Worm (Caenorhabditis elegans) whole organism, mixed stage, embryonic: ENCODE data around the gene K11H3.5.
A peak's percentile ranks its signal among the peaks of the same experiment; 100 is the strongest.

ENCODE experiments used
- M03D4.4 ChIP-seq: sonication (generic microtip); optimal IDR thresholded peaks from 2 replicates; lab custom pipeline; 2017; ENCODE audit warnings: mild to moderate bottlenecking, missing genetic modification characterization, missing compliant biosample characterization
- bed-3 ChIP-seq: fragments of 200-800 bp; sonication (Bioruptor generic); optimal IDR thresholded peaks from 3 replicates; lab custom pipeline; 2018; ENCODE audit warnings: mild to moderate bottlenecking, missing genetic modification characterization, moderate library complexity, missing compliant biosample characterization
- ceh-39 ChIP-seq: fragments of 150-350 bp; optimal IDR thresholded peaks from 2 replicates; lab custom pipeline; 2014; ENCODE audit warnings: missing biosample characterization, missing genetic modification characterization
- ceh-43 ChIP-seq: fragments of 200-800 bp; sonication (Bioruptor generic); optimal IDR thresholded peaks from 2 replicates; lab custom pipeline; 2018; ENCODE audit warnings: mild to moderate bottlenecking, missing genetic modification characterization, moderate library complexity, missing compliant biosample characterization
- ceh-83 ChIP-seq: fragments of 200-800 bp; sonication (Bioruptor generic); optimal IDR thresholded peaks from 2 replicates; lab custom pipeline; 2018; ENCODE audit warnings: mild to moderate bottlenecking, missing genetic modification characterization, missing compliant biosample characterization
- ces-1 ChIP-seq: fragments of 150-350 bp; optimal IDR thresholded peaks from 2 replicates; lab custom pipeline; 2014; ENCODE audit warnings: missing biosample characterization, missing genetic modification reagents, missing genetic modification characterization
- cnd-1 ChIP-seq: fragments of 200-800 bp; sonication (Bioruptor generic); optimal IDR thresholded peaks from 2 replicates; lab custom pipeline; 2018; ENCODE audit warnings: mild to moderate bottlenecking, missing genetic modification characterization, missing compliant biosample characterization
- drap-1 ChIP-seq: fragments of 200-800 bp; sonication (Bioruptor generic); optimal IDR thresholded peaks from 3 replicates; lab custom pipeline; 2018; ENCODE audit warnings: mild to moderate bottlenecking, missing genetic modification characterization, missing compliant biosample characterization
- elt-1 ChIP-seq: sonication (generic microtip); optimal IDR thresholded peaks from 2 replicates; lab custom pipeline; 2017; ENCODE audit warnings: missing genetic modification characterization, mild to moderate bottlenecking, missing compliant biosample characterization, antibody characterized with exemption, moderate library complexity, borderline replicate concordance; ENCODE audit not compliant: insufficient read depth
- flh-1 ChIP-seq: fragments of 200-800 bp; sonication (Bioruptor generic); optimal IDR thresholded peaks from 2 replicates; lab custom pipeline; 2018; ENCODE audit warnings: mild to moderate bottlenecking, missing genetic modification characterization, moderate library complexity, missing compliant biosample characterization
- ham-2 ChIP-seq: fragments of 200-800 bp; sonication (Bioruptor generic); optimal IDR thresholded peaks from 2 replicates; lab custom pipeline; 2018; ENCODE audit warnings: mild to moderate bottlenecking, missing genetic modification characterization, missing compliant biosample characterization
- hlh-1 ChIP-seq: fragments of 150-350 bp; optimal IDR thresholded peaks from 2 replicates; lab custom pipeline; 2014; ENCODE audit warnings: missing biosample characterization, missing genetic modification reagents, missing genetic modification characterization
- lin-13 ChIP-seq: fragments of 150-350 bp; optimal IDR thresholded peaks from 2 replicates; lab custom pipeline; 2014; ENCODE audit warnings: missing biosample characterization, missing genetic modification characterization
- lin-32 ChIP-seq: fragments of 200-800 bp; sonication (Bioruptor generic); optimal IDR thresholded peaks from 2 replicates; lab custom pipeline; 2018; ENCODE audit warnings: mild to moderate bottlenecking, missing genetic modification characterization, missing compliant biosample characterization
- lsy-2 ChIP-seq: fragments of 150-350 bp; optimal IDR thresholded peaks from 2 replicates; lab custom pipeline; 2014; ENCODE audit warnings: missing biosample characterization, missing genetic modification characterization
- mab-5 ChIP-seq: fragments of 150-350 bp; optimal IDR thresholded peaks from 2 replicates; lab custom pipeline; 2014; ENCODE audit warnings: missing biosample characterization, missing genetic modification characterization
- mep-1 ChIP-seq: fragments of 150-350 bp; optimal IDR thresholded peaks from 2 replicates; lab custom pipeline; 2017; ENCODE audit warnings: missing biosample characterization, missing genetic modification reagents, missing genetic modification characterization, inconsistent platforms
- mls-2 ChIP-seq: sonication (generic microtip); optimal IDR thresholded peaks from 2 replicates; lab custom pipeline; 2016; ENCODE audit warnings: mild to moderate bottlenecking, missing genetic modification characterization, moderate library complexity, missing compliant biosample characterization
- nhr-12 ChIP-seq: fragments of 150-350 bp; optimal IDR thresholded peaks from 2 replicates; lab custom pipeline; 2014; ENCODE audit warnings: missing biosample characterization, missing genetic modification characterization
- nhr-28 ChIP-seq: fragments of 150-350 bp; optimal IDR thresholded peaks from 2 replicates; lab custom pipeline; 2014; ENCODE audit warnings: missing biosample characterization, missing genetic modification characterization
- nhr-76 ChIP-seq: sonication (generic microtip); optimal IDR thresholded peaks from 2 replicates; lab custom pipeline; 2017; ENCODE audit warnings: missing biosample characterization, missing genetic modification characterization
- pha-4 ChIP-seq: fragments of 150-350 bp; optimal IDR thresholded peaks from 2 replicates; lab custom pipeline; 2018; ENCODE audit warnings: missing biosample characterization, missing genetic modification reagents, missing genetic modification characterization
- sem-2 ChIP-seq: fragments of 200-800 bp; sonication (Bioruptor generic); optimal IDR thresholded peaks from 2 replicates; lab custom pipeline; 2018; ENCODE audit warnings: mild to moderate bottlenecking, missing genetic modification characterization, missing compliant biosample characterization
- sptf-1 ChIP-seq: sonication (generic microtip); optimal IDR thresholded peaks from 2 replicates; lab custom pipeline; 2017; ENCODE audit warnings: mild to moderate bottlenecking, missing genetic modification characterization, moderate library complexity, missing compliant biosample characterization
- tbx-8 ChIP-seq: fragments of 200-800 bp; sonication (Bioruptor generic); optimal IDR thresholded peaks from 2 replicates; lab custom pipeline; 2018; ENCODE audit warnings: mild to moderate bottlenecking, missing genetic modification characterization, moderate library complexity, missing compliant biosample characterization
- unc-120 ChIP-seq: sonication (generic microtip); optimal IDR thresholded peaks from 2 replicates; lab custom pipeline; 2017; ENCODE audit warnings: missing genetic modification characterization, missing compliant biosample characterization; ENCODE audit not compliant: poor library complexity, severe bottlenecking
- unc-39 ChIP-seq: fragments of 150-350 bp; optimal IDR thresholded peaks from 2 replicates; lab custom pipeline; 2014; ENCODE audit warnings: missing biosample characterization, missing genetic modification characterization
- unc-62 ChIP-seq: fragments of 150-350 bp; optimal IDR thresholded peaks from 2 replicates; lab custom pipeline; 2014; ENCODE audit warnings: missing biosample characterization, missing genetic modification reagents, missing genetic modification characterization
- zip-8 ChIP-seq: fragments of 150-350 bp; optimal IDR thresholded peaks from 2 replicates; lab custom pipeline; 2014; ENCODE audit warnings: missing biosample characterization, missing genetic modification characterization
- ztf-11 ChIP-seq: fragments of 150-350 bp; optimal IDR thresholded peaks from 2 replicates; lab custom pipeline; 2014; ENCODE audit warnings: missing biosample characterization, missing genetic modification characterization

K11H3.5 gene

DNA sequence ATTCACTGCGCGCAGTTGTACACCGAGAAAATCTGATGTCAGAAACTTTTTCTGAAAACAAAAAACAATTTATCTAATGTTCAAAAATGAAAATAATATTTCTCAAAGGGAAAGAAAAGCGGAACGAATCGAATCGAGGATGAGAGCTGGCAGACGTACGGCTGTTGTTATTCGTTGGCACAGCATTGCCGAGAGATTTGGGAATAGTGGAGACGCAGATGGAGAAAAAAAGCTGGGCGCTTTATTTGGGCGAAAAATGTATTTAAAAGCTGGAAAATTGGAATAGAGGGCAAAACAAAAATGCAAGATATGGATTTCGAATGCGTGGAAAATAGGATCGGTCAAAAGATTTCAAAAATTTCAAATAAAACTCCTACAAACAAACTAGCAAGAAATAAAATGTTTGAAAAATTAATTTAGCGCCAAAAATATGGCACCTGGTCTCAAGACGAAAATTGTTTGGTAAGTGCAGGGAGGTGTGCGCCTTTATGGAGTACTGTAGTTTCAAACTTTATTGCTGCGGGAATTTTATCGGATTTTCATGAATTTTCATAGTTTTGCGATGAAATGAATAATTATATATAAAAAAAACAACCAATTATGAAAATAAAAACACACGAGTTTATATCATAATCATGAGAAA, 15.7 kb downstream of the K11H3.5 start, which contains the start of gene gpdh-2:
Gene gpdh-2 (minus strand): TSS at position 51 of the 643 bp plus-strand sequence.
- peak; percentile 53 for TF ChIP-seq unc-120
- TF ChIP-seq hlh-1 (tag; lab: Kevin White, UChicago), result peak; percentile 48
- TF ChIP-seq flh-1, result no peak

DNA sequence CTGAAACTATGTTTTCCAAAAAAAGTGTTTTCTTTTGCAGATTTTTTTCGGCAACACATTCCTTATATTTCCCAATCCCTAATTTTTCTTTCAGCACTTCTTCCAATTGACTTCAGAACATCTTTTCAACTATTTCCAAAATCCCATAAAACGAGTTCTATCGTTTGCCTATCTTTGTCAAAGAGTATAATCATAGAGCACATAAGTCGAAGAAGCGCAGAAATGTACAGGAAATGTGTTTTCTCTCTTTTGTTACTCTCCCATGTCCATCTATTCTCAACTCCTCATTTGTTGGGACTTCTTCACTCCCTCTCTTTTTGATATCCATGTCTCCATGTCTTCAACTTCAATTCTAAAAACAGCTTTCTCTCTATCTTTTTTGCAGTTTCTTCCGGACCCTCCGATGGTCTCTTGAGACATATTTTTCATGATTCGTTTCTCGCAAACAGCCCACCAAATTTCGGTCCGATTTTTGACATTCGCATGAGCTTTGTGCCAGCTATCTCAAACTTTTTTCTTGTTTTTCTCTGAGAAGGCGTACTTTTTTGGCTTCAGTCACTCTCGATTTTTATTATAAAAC, 16.7 kb downstream of the K11H3.5 start, which contains the start of gene twk-48:
Gene twk-48 (plus strand): TSS at position 530 of the 580 bp plus-strand sequence.
- TF ChIP-seq bed-3 (GFP tag; lab: Kevin White, UChicago) (no peak), ces-1 (peak; percentile 62), lsy-2 (tag; lab: Kevin White, UChicago) (no peak)

DNA sequence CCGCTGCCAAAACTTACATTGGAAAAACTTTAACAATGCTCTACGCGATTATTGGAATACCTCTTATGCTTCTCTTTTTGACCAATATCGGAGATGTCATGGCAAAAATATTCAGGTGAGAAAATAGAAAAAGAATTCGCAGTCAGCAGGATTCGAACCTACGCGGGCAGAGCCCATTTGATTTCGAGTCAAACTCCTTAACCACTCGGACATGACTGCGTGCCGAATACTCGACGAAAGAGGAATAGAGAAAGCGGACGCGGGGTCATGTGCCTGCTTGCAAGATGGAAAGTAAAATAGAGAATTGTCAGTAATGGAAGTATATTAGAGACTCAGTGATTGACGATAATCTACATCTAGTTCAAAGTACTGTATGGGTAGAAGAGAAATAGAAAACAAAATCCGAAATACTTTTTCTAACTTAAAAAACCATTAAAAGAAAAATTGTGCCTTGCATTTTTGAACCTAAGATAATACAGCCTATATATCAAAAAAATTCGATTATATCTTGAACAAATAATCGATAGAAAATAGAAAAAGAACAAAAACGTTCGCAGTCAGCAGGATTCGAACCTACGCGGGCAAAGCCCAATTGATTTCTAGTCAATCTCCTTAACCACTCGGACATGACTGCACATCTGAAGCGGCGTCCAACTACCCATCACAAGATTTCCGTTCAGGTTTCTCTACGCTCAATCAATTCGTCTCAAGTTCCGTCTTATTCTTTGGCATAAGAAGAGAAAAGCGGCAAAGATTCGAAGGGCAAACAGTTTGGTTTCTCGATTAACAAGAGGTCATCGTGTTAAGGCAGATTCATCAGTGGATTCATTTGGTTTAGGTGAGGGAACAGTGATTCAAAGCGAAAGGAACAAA, 18.1 kb downstream of the K11H3.5 start:
- TF ChIP-seq cnd-1 (tag; lab: Kevin White, UChicago) (peak; percentile 89), mls-2 (tag; lab: Kevin White, UChicago) (peak; percentile 94), ces-1 (peak; percentile 45), unc-62 (GFP tag; lab: Kevin White, UChicago) (peak; percentile 32), elt-1 (tag; lab: Kevin White, UChicago) (no peak), drap-1 (GFP tag; lab: Kevin White, UChicago) (peak; percentile 93), lin-13 (peak; percentile 23), ham-2 (GFP tag; lab: Kevin White, UChicago) (peak; percentile 56), flh-1 (peak; percentile 65), unc-39 (tag; lab: Kevin White, UChicago) (no peak), lin-32 (peak; percentile 89), pha-4 (tag; lab: Kevin White, UChicago) (peak; percentile 36), unc-120 (peak; percentile 82), tbx-8 (GFP tag; lab: Kevin White, UChicago) (peak; percentile 63), mep-1 (tag; lab: Kevin White, UChicago) (peak; percentile 53), M03D4.4 (tag; lab: Kevin White, UChicago) (peak; percentile 83), hlh-1 (tag; lab: Kevin White, UChicago) (peak; percentile 26), sem-2 (GFP tag; lab: Kevin White, UChicago) (peak; percentile 71), nhr-28 (tag; lab: Kevin White, UChicago) (peak; percentile 28), bed-3 (GFP tag; lab: Kevin White, UChicago) (peak; percentile 80), mab-5 (no peak), nhr-76 (tag; lab: Kevin White, UChicago) (no peak), ceh-39 (tag; lab: Kevin White, UChicago) (no peak), zip-8 (tag; lab: Kevin White, UChicago) (no peak), ceh-43 (GFP tag; lab: Kevin White, UChicago) (peak; percentile 85), sptf-1 (tag; lab: Kevin White, UChicago) (peak; percentile 90), ceh-83 (GFP tag; lab: Kevin White, UChicago) (peak; percentile 84)

DNA sequence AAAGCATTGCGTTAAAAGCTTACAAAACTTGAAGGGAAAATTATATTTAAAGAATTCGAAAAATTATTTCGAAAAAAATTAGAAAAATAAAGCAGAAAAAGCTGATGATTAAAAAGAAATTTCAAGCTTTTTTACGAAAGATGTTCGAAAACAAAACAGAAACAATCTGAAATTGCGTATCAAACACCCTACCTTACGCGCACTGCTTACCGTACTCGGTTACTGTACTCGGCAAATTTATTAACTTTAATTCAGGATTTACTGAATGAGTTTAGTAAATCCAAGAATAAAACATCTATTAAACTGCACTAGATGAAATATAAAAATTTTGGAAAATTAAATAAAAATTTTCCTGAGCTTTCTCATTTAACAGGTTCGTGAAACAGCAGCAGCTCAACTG, 18.9 kb downstream of the K11H3.5 start:
- TF ChIP-seq ztf-11 (no peak), lsy-2 (tag; lab: Kevin White, UChicago) (peak; percentile 69), nhr-12 (tag; lab: Kevin White, UChicago) (no peak)
